Fruit fly (Drosophila melanogaster) whole organism, adult: Measurements from ENCODE around the gene BNIP3.

ENCODE experiments used
- CG12768 ChIP-seq: fragments of 200-800 bp; sonication (Bioruptor generic); optimal IDR thresholded peaks from 2 replicates; lab custom pipeline; 2017; ENCODE audit warnings: missing biosample characterization, missing genetic modification characterization, mild to moderate bottlenecking, moderate library complexity, missing genetic modification reagents
- CG14711 ChIP-seq: fragments of 200-800 bp; sonication (Bioruptor generic); optimal IDR thresholded peaks from 2 replicates; lab custom pipeline; 2018; ENCODE audit warnings: missing biosample characterization, mild to moderate bottlenecking, missing genetic modification characterization, moderate library complexity
- CG1620 ChIP-seq: fragments of 200-800 bp; sonication (Bioruptor generic); optimal IDR thresholded peaks from 2 replicates; lab custom pipeline; 2016; ENCODE audit warnings: missing biosample characterization, missing genetic modification characterization
- CG7045 ChIP-seq: fragments of 200-800 bp; sonication (Bioruptor generic); optimal IDR thresholded peaks from 2 replicates; lab custom pipeline; 2017; ENCODE audit warnings: missing biosample characterization, mild to moderate bottlenecking, missing genetic modification characterization
- CG7101 ChIP-seq: fragments of 200-800 bp; sonication (Bioruptor generic); optimal IDR thresholded peaks from 2 replicates; lab custom pipeline; 2018; ENCODE audit warnings: missing biosample characterization, mild to moderate bottlenecking, missing genetic modification characterization, moderate library complexity
- Clk ChIP-seq: fragments of 200-800 bp; sonication (Bioruptor generic); optimal IDR thresholded peaks from 2 replicates; lab custom pipeline; 2017; ENCODE audit warnings: missing biosample characterization, missing genetic modification characterization
- cic ChIP-seq: fragments of 200-800 bp; sonication (Bioruptor generic); optimal IDR thresholded peaks from 2 replicates; lab custom pipeline; 2017; ENCODE audit warnings: missing biosample characterization, mild to moderate bottlenecking, missing genetic modification characterization, moderate library complexity
- cnc ChIP-seq, 2 experiments: fragments of >200 bp; optimal IDR thresholded peaks; 2 replicates each; lab custom pipeline; 2017
- kay ChIP-seq: fragments of 200-800 bp; sonication (Bioruptor generic); peaks from one replicate; lab custom pipeline; 2016; ENCODE audit warnings: missing biosample characterization, missing genetic modification characterization, borderline replicate concordance
- ovo ChIP-seq: fragments of 200-800 bp; sonication (Bioruptor generic); optimal IDR thresholded peaks from 2 replicates; lab custom pipeline; 2016; ENCODE audit warnings: missing biosample characterization, missing genetic modification characterization
- pad ChIP-seq: fragments of 200-800 bp; sonication (Bioruptor generic); optimal IDR thresholded peaks from 3 replicates; lab custom pipeline; 2017; ENCODE audit warnings: missing biosample characterization, missing genetic modification characterization, mild to moderate bottlenecking, moderate library complexity, missing genetic modification reagents
- toe ChIP-seq: fragments of 200-800 bp; sonication (Bioruptor generic); optimal IDR thresholded peaks from 2 replicates; lab custom pipeline; 2016; ENCODE audit warnings: missing biosample characterization, missing genetic modification characterization

DNA sequence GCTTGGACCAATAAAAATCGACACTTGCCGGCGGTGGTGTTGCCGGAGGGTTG is 6.8 kb upstream of the BNIP3 start, which contains the start of gene Pss:
- TF ChIP-seq Clk (GFP tag; lab: Kevin White, UChicago) (no peak), CG12768 (GFP tag; lab: Kevin White, UChicago) (no peak), CG14711 (no peak), pad (no peak), cic (GFP tag; lab: Kevin White, UChicago) (no peak), toe (no peak), CG7101 (tag; lab: Kevin White, UChicago) (no peak), kay (no peak), CG7045 (GFP tag; lab: Kevin White, UChicago) (no peak), cnc (optimal IDR thresholded peaks at IDR 0.05; lab: Kevin White, UChicago) (no peak), ovo (no peak), CG1620 (GFP tag; lab: Kevin White, UChicago) (no peak)
